Worm (Caenorhabditis elegans): Measurements from ENCODE around the gene syd-9.

DNA sequence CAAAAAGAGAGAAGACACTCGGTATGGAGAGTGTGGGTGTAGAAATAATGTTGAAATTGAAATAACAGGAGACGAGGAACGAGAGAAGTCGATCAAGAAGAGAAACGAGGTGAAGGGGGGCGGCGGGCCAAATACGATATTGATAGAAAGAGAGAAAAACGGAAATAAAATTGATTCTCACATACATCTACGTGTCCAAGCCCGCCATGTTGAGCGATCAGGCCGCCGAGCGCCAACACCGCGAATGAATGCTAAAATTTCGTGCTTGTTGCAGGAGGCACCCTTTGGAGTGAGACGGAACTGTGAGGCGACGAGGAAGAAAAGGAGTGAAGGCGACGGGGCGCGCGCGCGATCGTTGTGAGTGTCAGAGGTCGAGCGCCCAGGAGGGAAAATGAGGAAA is 25.0 kb downstream of the syd-9 start, which contains the start of gene F46H5.7:
- TF ChIP-seq ama-1 (optimal IDR thresholded peaks at IDR 0.05) (no peak), alr-1 (tag; optimal IDR thresholded peaks at IDR 0.05) (no peak), lin-11 (tag; optimal IDR thresholded peaks at IDR 0.05) (no peak), elt-3 (tag; optimal IDR thresholded peaks at IDR 0.05) (no peak), nhr-237 (tag; optimal IDR thresholded peaks at IDR 0.05) (no peak), zag-1 (tag; optimal IDR thresholded peaks at IDR 0.05) (no peak), egl-27 (tag; optimal IDR thresholded peaks at IDR 0.05) (no peak), ceh-16 (tag; optimal IDR thresholded peaks at IDR 0.05) (no peak), skn-1 (tag; optimal IDR thresholded peaks at IDR 0.05) (no peak), lin-13 (GFP tag; optimal IDR thresholded peaks at IDR 0.05) (no peak), nhr-12 (tag; optimal IDR thresholded peaks at IDR 0.05) (no peak), nhr-25 (tag; optimal IDR thresholded peaks at IDR 0.05) (no peak), aly-2 (tag; optimal IDR thresholded peaks at IDR 0.05) (no peak)

All from whole organism, L2 larva.